Fruit fly (Drosophila melanogaster) whole organism, wandering third instar larva: Measurements from ENCODE around the gene Nep3.
"Not testable (repeated sequence)": the region's sequence is repeated elsewhere in the genome, so short reads cannot be mapped to it uniquely, and the experiment has no call there.

ENCODE experiments used
- CrebA ChIP-seq: fragments of 200-800 bp; sonication (Bioruptor generic); optimal IDR thresholded peaks from 2 replicates; lab custom pipeline; 2016; ENCODE audit warnings: missing biosample characterization, mild to moderate bottlenecking, missing genetic modification characterization, borderline replicate concordance
- Dfd ChIP-seq: fragments of >200 bp; optimal IDR thresholded peaks from 2 replicates; lab custom pipeline; 2017; ENCODE audit warnings: missing biosample characterization, missing genetic modification characterization
- N ChIP-seq: fragments of >200 bp; optimal IDR thresholded peaks from 2 replicates; lab custom pipeline; 2018; ENCODE audit warnings: missing biosample characterization, missing external identifiers, missing genetic modification characterization
- OdsH ChIP-seq: fragments of 200-800 bp; sonication (Bioruptor generic); optimal IDR thresholded peaks from 2 replicates; lab custom pipeline; 2016; ENCODE audit warnings: missing biosample characterization, mild to moderate bottlenecking, missing genetic modification characterization
- Rel ChIP-seq, 2 experiments: fragments of 200-800 bp; sonication (Bioruptor generic) in 1 of 2; optimal IDR thresholded peaks; 2 replicates in 1 of 2; 3 replicates in 1 of 2; lab custom pipeline; 2016 to 2019; ENCODE audit warnings: mild to moderate bottlenecking in 2 of 2, missing biosample characterization in 2 of 2, missing genetic modification characterization in 2 of 2, moderate library complexity in 1 of 2
- Vsx2 ChIP-seq: fragments of 200-300, 225-300 bp; sonication (Bioruptor generic); optimal IDR thresholded peaks from 2 replicates; lab custom pipeline; 2018; ENCODE audit warnings: missing biosample characterization, missing genetic modification characterization; ENCODE audit not compliant: partially characterized antibody
- dl ChIP-seq, 2 experiments: fragments of 175-275, 200-275 bp in 1 of 2; fragments of 200-275 bp in 1 of 2; sonication (Bioruptor generic); optimal IDR thresholded peaks; lab custom pipeline; 2018; ENCODE audit warnings: mild to moderate bottlenecking in 2 of 2, missing biosample characterization in 2 of 2, missing genetic modification characterization in 2 of 2, moderate library complexity in 2 of 2; ENCODE audit not compliant: partially characterized antibody in 2 of 2, insufficient read depth in 1 of 2
- dmrt93B ChIP-seq: fragments of 200-800 bp; sonication (Bioruptor generic); optimal IDR thresholded peaks from 2 replicates; lab custom pipeline; 2018; ENCODE audit warnings: missing biosample characterization, mild to moderate bottlenecking, missing genetic modification characterization
- lola ChIP-seq: fragments of >200 bp; optimal IDR thresholded peaks from 2 replicates; lab custom pipeline; 2017; ENCODE audit warnings: missing biosample characterization, missing genetic modification characterization
- pan ChIP-seq: fragments of >200 bp; optimal IDR thresholded peaks from 2 replicates; lab custom pipeline; 2017
- tai ChIP-seq: sonication (Bioruptor generic); optimal IDR thresholded peaks from 2 replicates; lab custom pipeline; 2016; ENCODE audit warnings: missing biosample characterization, missing genetic modification characterization
- usp ChIP-seq: fragments of >200 bp; optimal IDR thresholded peaks from 2 replicates; lab custom pipeline; 2017; ENCODE audit warnings: missing biosample characterization, missing genetic modification characterization

DNA sequence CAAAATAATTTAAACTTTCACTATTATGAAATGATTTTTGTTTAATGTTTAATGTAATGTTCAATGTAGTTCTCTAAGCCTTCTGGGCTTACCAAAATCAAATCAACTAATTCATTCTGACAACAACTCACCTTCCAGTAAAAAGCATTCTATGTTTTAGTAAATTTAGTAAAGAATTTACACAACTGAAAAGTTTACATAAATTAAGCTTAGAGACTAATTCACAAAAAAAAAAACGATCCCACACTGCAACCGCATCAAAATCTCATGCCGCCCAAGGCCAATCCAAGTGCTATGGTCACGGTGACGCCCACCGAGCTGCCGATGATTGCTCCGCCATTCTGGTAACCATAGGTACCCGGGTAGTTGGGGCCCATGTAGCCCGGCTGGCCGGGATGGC, 22.2 kb upstream of the Nep3 start, which contains the start of gene CG45491:
- not testable (repeated sequence) for TF ChIP-seq OdsH (GFP tag; lab: Kevin White, UChicago); Rel (GFP tag; optimal IDR thresholded peaks at IDR 0.05; lab: Kevin White, UChicago); Rel (tag; optimal IDR thresholded peaks at IDR 0.05; lab: Kevin White, UChicago); usp (GFP tag; lab: Kevin White, UChicago); Dfd (GFP tag; lab: Kevin White, UChicago); N (GFP tag; lab: Kevin White, UChicago); CrebA (GFP tag; lab: Kevin White, UChicago); lola (GFP tag; lab: Kevin White, UChicago); Vsx2 (GFP tag; lab: Kevin White, UChicago); dmrt93B (GFP tag; lab: Kevin White, UChicago); pan (lab: Kevin White, UChicago); dl (GFP tag; optimal IDR thresholded peaks at IDR 0.05; lab: Kevin White, UChicago; ENCODE audit: insufficient read depth in 1 of 2, partially characterized antibody in 2 of 2); tai (GFP tag; lab: Kevin White, UChicago)
